Fruit fly (Drosophila melanogaster): ENCODE measurements around the gene Tango10.

The Tango10 gene

DNA sequence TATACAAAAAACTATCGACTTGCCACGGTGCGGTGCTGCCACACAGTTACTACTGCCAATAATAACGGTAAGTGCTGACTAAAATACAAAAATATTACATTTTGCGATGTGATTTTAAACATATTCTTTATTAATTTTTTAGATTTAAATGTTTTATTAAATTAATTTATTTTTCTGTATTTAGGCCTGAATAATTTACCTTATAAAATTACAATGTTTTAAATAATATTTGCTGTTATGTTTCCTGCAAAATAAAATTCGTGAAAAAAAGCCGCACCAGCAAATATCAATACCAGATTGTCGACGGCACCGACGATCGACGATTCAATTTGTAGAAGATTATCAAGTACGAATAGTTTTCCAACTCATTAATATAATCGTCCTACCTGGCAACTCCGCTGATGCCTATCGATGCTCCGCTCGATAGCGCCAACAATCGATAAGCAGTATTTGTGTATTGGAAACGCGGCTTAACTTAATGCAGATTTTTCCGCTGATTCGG lies 41.5 kb upstream of the Tango10 start, which contains the start of the genes Vlet and bif (continued):
- no peak for TF ChIP-seq tna (GFP tag; IDR thresholded peaks at IDR 0.05; ENCODE audit: partially characterized antibody)
- TF ChIP-seq ATbp (GFP tag; optimal IDR thresholded peaks at IDR 0.05): peak; percentile 41
- TF ChIP-seq CG3163 (GFP tag; optimal IDR thresholded peaks at IDR 0.05): peak; percentile 16
- TF ChIP-seq maf-S (GFP tag; optimal IDR thresholded peaks at IDR 0.05): no peak
- peak; percentile 19 for TF ChIP-seq CG18476 (GFP tag; optimal IDR thresholded peaks at IDR 0.05)
- TF ChIP-seq Aef1 (GFP tag; IDR thresholded peaks at IDR 0.05): peak; percentile 38; the same call in 1 of the 3 replicates
- no peak for TF ChIP-seq Ravus (GFP tag; IDR thresholded peaks at IDR 0.05)
- TF ChIP-seq Chrac-16 (GFP tag; optimal IDR thresholded peaks at IDR 0.05): peak; percentile 64
- no peak for TF ChIP-seq HLHmδ (GFP tag; optimal IDR thresholded peaks at IDR 0.05)
- peak; percentile 34 for TF ChIP-seq CG34376 (GFP tag; optimal IDR thresholded peaks at IDR 0.05)
- TF ChIP-seq CG9817 (tag; optimal IDR thresholded peaks at IDR 0.05): peak; percentile 78
- TF ChIP-seq caup (GFP tag; optimal IDR thresholded peaks at IDR 0.05; ENCODE audit: severe bottlenecking): peak; percentile 64
- no peak for TF ChIP-seq CG11085 (GFP tag; IDR thresholded peaks at IDR 0.05)
- TF ChIP-seq Oli (tag; optimal IDR thresholded peaks at IDR 0.05): peak; percentile 58
- TF ChIP-seq CG14965 (GFP tag; optimal IDR thresholded peaks at IDR 0.05; ENCODE audit: borderline replicate concordance): no peak
- TF ChIP-seq twi (tag; optimal IDR thresholded peaks at IDR 0.05): peak; percentile 44
- no peak for TF ChIP-seq CG15073 (GFP tag; optimal IDR thresholded peaks at IDR 0.05)
- peak; percentile 50 for TF ChIP-seq vfl (GFP tag; optimal IDR thresholded peaks at IDR 0.05)
- peak; percentile 33 for TF ChIP-seq Hsf (GFP tag; optimal IDR thresholded peaks at IDR 0.05)
- TF ChIP-seq CG15011 (GFP tag; optimal IDR thresholded peaks at IDR 0.05): peak; percentile 23
- no peak for TF ChIP-seq ci (GFP tag; IDR thresholded peaks at IDR 0.05)
- peak; percentile 45 for TF ChIP-seq CG15601 (tag; optimal IDR thresholded peaks at IDR 0.05)
- TF ChIP-seq CG6765 (GFP tag; optimal IDR thresholded peaks at IDR 0.05): peak; percentile 28
- no peak for TF ChIP-seq gce (GFP tag; IDR thresholded peaks at IDR 0.05)
- no peak for TF ChIP-seq NC2α (GFP tag; optimal IDR thresholded peaks at IDR 0.05)
- no peak for TF ChIP-seq NFAT (GFP tag; IDR thresholded peaks at IDR 0.05)
- TF ChIP-seq Hr39 (optimal IDR thresholded peaks at IDR 0.05): no peak
- peak; percentile 76 for TF ChIP-seq CG30403 (GFP tag; optimal IDR thresholded peaks at IDR 0.05)
- peak; percentile 55 for TF ChIP-seq Fer1 (GFP tag; optimal IDR thresholded peaks at IDR 0.05)
- peak; percentile 75 for TF ChIP-seq Sox100B (GFP tag; optimal IDR thresholded peaks at IDR 0.05)
- TF ChIP-seq hkb (optimal IDR thresholded peaks at IDR 0.05): no peak
- TF ChIP-seq hkb (GFP tag; IDR thresholded peaks at IDR 0.05): no peak
- TF ChIP-seq CG3281 (GFP tag; optimal IDR thresholded peaks at IDR 0.05): peak; percentile 68
- TF ChIP-seq CG17186 (GFP tag; optimal IDR thresholded peaks at IDR 0.05): peak; percentile 18
- TF ChIP-seq ssp (GFP tag; IDR thresholded peaks at IDR 0.05): peak; percentile 46
- TF ChIP-seq CG17802 (tag; optimal IDR thresholded peaks at IDR 0.05): peak; percentile 44
- no peak for TF ChIP-seq eve (GFP tag; optimal IDR thresholded peaks at IDR 0.05)
- TF ChIP-seq zfh1 (GFP tag; IDR thresholded peaks at IDR 0.05): 0 out of 3 replicates have a peak, but pooled peaks have one; percentile 49
- TF ChIP-seq CG13624 (GFP tag; optimal IDR thresholded peaks at IDR 0.05): peak; percentile 23
- peak; percentile 67 for TF ChIP-seq az2 (GFP tag; optimal IDR thresholded peaks at IDR 0.05)
- no peak for TF ChIP-seq crol (GFP tag; IDR thresholded peaks at IDR 0.05)
- peak; percentile 34 for TF ChIP-seq CG8290 (GFP tag; optimal IDR thresholded peaks at IDR 0.05)
- TF ChIP-seq CG8290 (tag; optimal IDR thresholded peaks at IDR 0.05): peak in 1 of 2 experiments; percentile 25
- TF ChIP-seq Sin3A (optimal IDR thresholded peaks at IDR 0.05): peak; percentile 10
- TF ChIP-seq ttk (GFP tag; IDR thresholded peaks at IDR 0.05): peak; percentile 15; the same call in 1 of the 2 replicates
- TF ChIP-seq wek (GFP tag; optimal IDR thresholded peaks at IDR 0.05): peak; percentile 15
- peak in 1 of 2 experiments; percentile 46 for TF ChIP-seq chif (GFP tag; optimal IDR thresholded peaks at IDR 0.05)
- peak; percentile 25 for TF ChIP-seq CrebB (tag; optimal IDR thresholded peaks at IDR 0.05)
- TF ChIP-seq CG33557 (GFP tag; optimal IDR thresholded peaks at IDR 0.05): peak; percentile 26
- TF ChIP-seq Xbp1 (GFP tag; optimal IDR thresholded peaks at IDR 0.05): peak; percentile 76
- TF ChIP-seq hb (GFP tag; IDR thresholded peaks at IDR 0.05; ENCODE audit: partially characterized antibody): peak; percentile 58; the same call in 1 of the 3 replicates
- peak; percentile 60 for TF ChIP-seq esg (GFP tag; conservative IDR thresholded peaks at IDR 0.05)
